Fruit fly (Drosophila melanogaster) whole organism, wandering third instar larva: ENCODE results near the gene Wdr62.
A peak's percentile ranks its signal among the peaks of the same experiment; 100 is the strongest.

Source experiments
- N ChIP-seq: fragments of >200 bp; optimal IDR thresholded peaks from 2 replicates; lab custom pipeline; 2018; ENCODE audit warnings: missing biosample characterization, missing external identifiers, missing genetic modification characterization
- jim ChIP-seq: fragments of 175-275, 200-325 bp; sonication (Bioruptor generic); optimal IDR thresholded peaks from 2 replicates; lab custom pipeline; 2016; ENCODE audit warnings: missing biosample characterization, mild to moderate bottlenecking, missing genetic modification characterization
- rgr ChIP-seq: fragments of 200-800 bp; sonication (Bioruptor generic); optimal IDR thresholded peaks from 3 replicates; lab custom pipeline; 2016; ENCODE audit warnings: missing biosample characterization, mild to moderate bottlenecking, missing genetic modification characterization

DNA sequence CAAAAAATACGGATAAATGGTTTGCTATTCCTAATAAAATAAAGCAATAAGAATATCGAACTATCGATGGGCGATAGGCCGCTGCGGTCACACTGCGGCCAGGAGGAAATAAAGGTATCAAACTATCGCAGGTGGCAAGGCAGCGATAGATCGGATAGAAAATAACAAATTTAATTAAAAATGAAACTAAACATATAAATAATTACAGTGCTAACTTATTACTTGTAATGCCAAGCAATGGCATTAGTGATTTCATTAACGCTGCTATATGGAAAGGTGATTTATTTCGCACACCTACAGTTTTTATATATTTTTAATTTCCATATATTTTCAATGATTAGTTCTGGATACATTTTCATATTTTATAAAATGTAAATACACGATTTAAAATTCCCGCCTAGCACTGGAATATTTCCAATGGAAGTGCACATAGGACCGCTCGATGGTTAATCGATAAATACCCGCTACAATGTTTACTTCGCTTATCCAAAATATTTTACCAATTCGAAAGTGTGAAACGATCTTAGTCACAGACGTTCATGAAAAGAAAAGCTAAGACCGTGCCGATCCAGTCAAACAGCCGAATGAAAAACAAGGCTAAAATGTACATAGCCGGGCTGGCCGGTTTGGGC is 96.4 kb downstream of the Wdr62 start, which contains the start of the genes CG15356 and CG15362:
- TF ChIP-seq N (GFP tag; lab: Kevin White, UChicago): no peak
- TF ChIP-seq rgr (GFP tag; lab: Kevin White, UChicago): peak; percentile 6
- no peak for TF ChIP-seq jim
